Worm (Caenorhabditis elegans): Measurements from ENCODE around the gene F21C10.13.
A peak's percentile ranks its signal among the peaks of the same experiment; 100 is the strongest.

F21C10.13 gene

ce11 chrV:9160224-9160886, 38.3 kb downstream of the F21C10.13 start, which contains the start of gene col-144:
col-144 (minus strand) TSS chrV:9160642.
- no peak for TF ChIP-seq rnt-1 (tag; optimal IDR thresholded peaks at IDR 0.05)
- TF ChIP-seq lin-14 (GFP tag; optimal IDR thresholded peaks at IDR 0.05): peak; percentile 68
- no peak for TF ChIP-seq dpl-1 (GFP tag; optimal IDR thresholded peaks at IDR 0.05)
- no peak for TF ChIP-seq zip-4 (GFP tag; optimal IDR thresholded peaks at IDR 0.05)
- no peak for TF ChIP-seq nhr-84 (tag; optimal IDR thresholded peaks at IDR 0.05)
- no peak for TF ChIP-seq pag-3 (tag; optimal IDR thresholded peaks at IDR 0.05; ENCODE audit: borderline replicate concordance, insufficient read depth)
- no peak for TF ChIP-seq vab-15 (tag; optimal IDR thresholded peaks at IDR 0.05)
- no peak for TF ChIP-seq pax-3 (tag; optimal IDR thresholded peaks at IDR 0.05)
- no peak for TF ChIP-seq alr-1 (tag; optimal IDR thresholded peaks at IDR 0.05; ENCODE audit: borderline replicate concordance)
- TF ChIP-seq C16A3.4 (tag; optimal IDR thresholded peaks at IDR 0.05): no peak
- no peak for TF ChIP-seq swsn-7 (tag; optimal IDR thresholded peaks at IDR 0.05)
- no peak for TF ChIP-seq ceh-90 (tag; optimal IDR thresholded peaks at IDR 0.05)
- no peak for TF ChIP-seq egl-27 (tag; optimal IDR thresholded peaks at IDR 0.05)
- no peak for TF ChIP-seq C34B4.2 (tag; optimal IDR thresholded peaks at IDR 0.05)
- no peak for TF ChIP-seq ceh-88 (GFP tag; IDR thresholded peaks at IDR 0.05)
- TF ChIP-seq nhr-47 (tag; optimal IDR thresholded peaks at IDR 0.05): no peak
- TF ChIP-seq ceh-8 (GFP tag; optimal IDR thresholded peaks at IDR 0.05): no peak
- no peak for TF ChIP-seq fkh-4 (tag; optimal IDR thresholded peaks at IDR 0.05; ENCODE audit: borderline replicate concordance)
- no peak for TF ChIP-seq nhr-237 (tag; optimal IDR thresholded peaks at IDR 0.05)
- TF ChIP-seq unc-130 (tag; optimal IDR thresholded peaks at IDR 0.05): no peak
- no peak for TF ChIP-seq C04F5.9 (tag; optimal IDR thresholded peaks at IDR 0.05)
- no peak for TF ChIP-seq sptf-1 (tag; optimal IDR thresholded peaks at IDR 0.05)
- TF ChIP-seq xbp-1 (tag; optimal IDR thresholded peaks at IDR 0.05): no peak
- no peak for TF ChIP-seq aha-1 (tag; optimal IDR thresholded peaks at IDR 0.05)
- no peak for TF ChIP-seq dsc-1 (tag; optimal IDR thresholded peaks at IDR 0.05)
- TF ChIP-seq nhr-20 (tag; optimal IDR thresholded peaks at IDR 0.05): peak; percentile 64
- TF ChIP-seq irx-1 (tag; optimal IDR thresholded peaks at IDR 0.05): no peak
- TF ChIP-seq ztf-4 (tag; optimal IDR thresholded peaks at IDR 0.05): no peak
- TF ChIP-seq lir-3 (tag; optimal IDR thresholded peaks at IDR 0.05; ENCODE audit: poor library complexity): no peak
- TF ChIP-seq mdl-1 (tag; optimal IDR thresholded peaks at IDR 0.05): no peak
- no peak for TF ChIP-seq elt-2 (tag; optimal IDR thresholded peaks at IDR 0.05)
- TF ChIP-seq isw-1 (GFP tag; IDR thresholded peaks at IDR 0.05): no peak
- no peak for TF ChIP-seq tlp-1 (tag; optimal IDR thresholded peaks at IDR 0.05)
- TF ChIP-seq ceh-82 (tag; optimal IDR thresholded peaks at IDR 0.05): no peak
- peak; percentile 13 for TF ChIP-seq ama-1 (optimal IDR thresholded peaks at IDR 0.05)
- TF ChIP-seq efl-1 (optimal IDR thresholded peaks at IDR 0.05): no peak
- TF ChIP-seq efl-1 (GFP tag; optimal IDR thresholded peaks at IDR 0.05 in 1 of 2): peak in 1 of 2 experiments; percentile 82
- TF ChIP-seq ceh-63 (GFP tag; optimal IDR thresholded peaks at IDR 0.05): no peak
- TF ChIP-seq fkh-10 (GFP tag; optimal IDR thresholded peaks at IDR 0.05): no peak
- no peak for TF ChIP-seq egl-13 (tag; optimal IDR thresholded peaks at IDR 0.05)
- no peak for TF ChIP-seq nhr-28 (tag; optimal IDR thresholded peaks at IDR 0.05)
- TF ChIP-seq aly-2 (tag; optimal IDR thresholded peaks at IDR 0.05): no peak
- no peak for TF ChIP-seq ets-5 (GFP tag; IDR thresholded peaks at IDR 0.05)
- TF ChIP-seq fkh-8 (tag; optimal IDR thresholded peaks at IDR 0.05): no peak
- TF ChIP-seq unc-86 (tag; optimal IDR thresholded peaks at IDR 0.05): no peak
- TF ChIP-seq unc-30 (tag; optimal IDR thresholded peaks at IDR 0.05): no peak
- no peak for TF ChIP-seq nhr-77 (tag; optimal IDR thresholded peaks at IDR 0.05)
- TF ChIP-seq efl-3 (GFP tag; optimal IDR thresholded peaks at IDR 0.05): no peak
- TF ChIP-seq nhr-71 (tag; optimal IDR thresholded peaks at IDR 0.05): peak; percentile 55
- no peak for TF ChIP-seq ces-1 (GFP tag; optimal IDR thresholded peaks at IDR 0.05)
- TF ChIP-seq elt-3 (tag; optimal IDR thresholded peaks at IDR 0.05): peak in 2 of 6 experiments; percentile 36 to 39
- TF ChIP-seq hlh-17 (GFP tag; optimal IDR thresholded peaks at IDR 0.05; ENCODE audit: borderline replicate concordance): no peak
